Worm (Caenorhabditis elegans): ENCODE results near the gene maph-1.3.

DNA sequence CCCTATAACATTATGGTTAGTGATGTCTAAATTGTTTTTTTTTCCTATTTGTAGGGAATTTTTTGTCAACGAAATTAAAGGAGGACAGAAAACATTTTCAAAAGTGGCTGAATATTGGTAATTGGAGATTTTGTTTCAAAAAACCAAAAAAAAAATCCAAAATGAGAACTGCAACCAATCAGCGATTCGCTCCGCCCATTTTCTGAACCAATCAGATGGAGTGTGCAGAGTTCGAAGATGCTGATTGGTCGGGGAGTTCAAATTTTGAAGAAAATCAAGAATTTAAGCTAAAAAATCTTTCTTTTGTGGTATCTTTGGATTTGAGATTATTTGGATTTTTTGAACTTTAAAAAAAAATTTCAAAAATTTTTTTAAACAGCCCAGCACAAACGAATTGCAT lies 46.3 kb upstream of the maph-1.3 start:
- TF ChIP-seq cog-1 (tag; optimal IDR thresholded peaks at IDR 0.05), result no peak
- no peak for TF ChIP-seq klf-2 (GFP tag; conservative IDR thresholded peaks at IDR 0.05)
- TF ChIP-seq tab-1 (GFP tag; IDR thresholded peaks at IDR 0.05), result no peak

Data from whole organism, midembryonic.